Worm (Caenorhabditis elegans): ENCODE results near the gene F56D5.6.

DNA sequence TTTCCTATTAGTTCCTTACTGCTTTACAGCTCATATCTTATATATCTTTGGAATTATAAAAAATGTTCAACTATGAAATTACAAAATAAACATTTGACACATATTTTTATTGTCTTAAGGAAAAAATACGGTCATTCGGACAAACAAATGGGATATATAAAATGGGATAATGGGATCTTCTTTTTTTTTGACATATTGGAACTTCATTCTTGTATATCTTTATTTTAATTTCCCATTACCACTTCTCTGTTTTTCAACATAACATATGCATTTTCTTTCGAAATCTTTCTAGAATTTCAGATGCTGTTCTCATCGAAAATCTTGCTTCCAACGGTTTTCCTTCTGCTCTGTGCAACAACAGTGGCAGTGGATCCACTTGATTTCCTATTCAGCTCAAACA is 16.9 kb upstream of the F56D5.6 start, which contains the start of gene C10C5.7:
- no peak for TF ChIP-seq ceh-90 (tag; optimal IDR thresholded peaks at IDR 0.05)
- no peak for TF ChIP-seq egl-13 (tag; optimal IDR thresholded peaks at IDR 0.05)
- TF ChIP-seq tbx-2 (tag; optimal IDR thresholded peaks at IDR 0.05): no peak
- TF ChIP-seq unc-130 (tag; optimal IDR thresholded peaks at IDR 0.05): no peak
- no peak for TF ChIP-seq ztf-4 (tag; optimal IDR thresholded peaks at IDR 0.05)
- no peak for TF ChIP-seq elt-2 (tag; optimal IDR thresholded peaks at IDR 0.05)
- TF ChIP-seq nhr-76 (tag; optimal IDR thresholded peaks at IDR 0.05): no peak
- no peak for TF ChIP-seq zag-1 (tag; optimal IDR thresholded peaks at IDR 0.05)
- TF ChIP-seq jun-1 (tag; optimal IDR thresholded peaks at IDR 0.05): no peak
- no peak for TF ChIP-seq elt-3 (tag; optimal IDR thresholded peaks at IDR 0.05)
- TF ChIP-seq lsy-2 (tag; optimal IDR thresholded peaks at IDR 0.05): no peak

Data from whole organism, L1 larva.